Worm (Caenorhabditis elegans): ENCODE results near the gene pudl-1.

pudl-1 gene

DNA sequence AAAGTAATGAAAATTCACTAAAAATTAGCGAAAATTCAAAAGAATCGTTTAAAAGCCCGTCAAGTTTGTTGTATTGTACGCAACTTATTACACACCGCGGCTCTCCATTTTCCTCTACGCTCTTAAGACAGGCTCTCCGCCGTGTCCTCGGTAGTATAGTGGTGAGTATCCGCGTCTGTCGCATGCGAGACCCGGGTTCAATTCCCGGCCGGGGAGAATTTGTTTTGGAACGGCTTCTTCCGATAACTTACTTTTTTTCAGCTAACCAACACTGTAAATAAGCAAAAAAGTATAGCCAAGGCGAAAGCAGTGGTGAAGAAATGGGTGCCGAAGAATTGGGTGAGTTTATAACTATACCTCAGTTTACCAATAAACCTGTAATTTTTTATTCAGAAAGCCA, 30.5 kb upstream of the pudl-1 start (continued):
- TF ChIP-seq snpc-4 (tag; optimal IDR thresholded peaks at IDR 0.05) (no peak), nhr-77 (tag; optimal IDR thresholded peaks at IDR 0.05) (no peak), egl-27 (tag; optimal IDR thresholded peaks at IDR 0.05) (no peak), nhr-42 (GFP tag; IDR thresholded peaks at IDR 0.05) (no peak), D1046.2 (GFP tag; IDR thresholded peaks at IDR 0.05) (peak; percentile 79; the same call in 1 of the 2 replicates), lin-38 (GFP tag; IDR thresholded peaks at IDR 0.05) (peak; percentile 65), daf-16 (GFP tag; optimal IDR thresholded peaks at IDR 0.05) (peak in 1 of 2 experiments; percentile 69), daf-16 (tag; optimal IDR thresholded peaks at IDR 0.05) (peak; percentile 27), F26F4.8 (GFP tag; conservative IDR thresholded peaks at IDR 0.05) (no peak; the same call in 1 of the 2 replicates), mxl-3 (GFP tag; optimal IDR thresholded peaks at IDR 0.05) (no peak), F37D6.2 (tag; optimal IDR thresholded peaks at IDR 0.05) (no peak), lin-39 (tag; optimal IDR thresholded peaks at IDR 0.05) (no peak), zag-1 (tag; optimal IDR thresholded peaks at IDR 0.05) (no peak), ces-1 (GFP tag; optimal IDR thresholded peaks at IDR 0.05) (no peak)

ce11 chrIV:2803652-2804051, 29.1 kb upstream of the pudl-1 start, which contains the start of gene Y54G2A.32:
Gene Y54G2A.32, plus strand, starts transcription at chrIV:2803952.
- TF ChIP-seq ceh-32 (tag; optimal IDR thresholded peaks at IDR 0.05; ENCODE audit: poor library complexity) (no peak), aha-1 (tag) (peak; percentile 61)

ce11 chrIV:2805525-2805924, 27.2 kb upstream of the pudl-1 start, which contains the start of gene Y54G2A.45:
Gene Y54G2A.45, plus strand, starts transcription at chrIV:2805857.
- TF ChIP-seq spr-1 (tag; optimal IDR thresholded peaks at IDR 0.05) (peak; percentile 72), egl-43 (GFP tag; IDR thresholded peaks at IDR 0.05) (peak; percentile 82), nhr-76 (tag; optimal IDR thresholded peaks at IDR 0.05) (no peak), lim-7 (GFP tag; IDR thresholded peaks at IDR 0.05) (peak; percentile 81), fos-1 (tag; optimal IDR thresholded peaks at IDR 0.05) (no peak), pha-4 (GFP tag; IDR thresholded peaks at IDR 0.05) (peak; percentile 80), pha-4 (tag; optimal IDR thresholded peaks at IDR 0.05) (no peak), pqm-1 (tag; optimal IDR thresholded peaks at IDR 0.05) (peak; percentile 90), daf-8 (GFP tag; IDR thresholded peaks at IDR 0.05) (no peak), T20F7.1 (GFP tag; optimal IDR thresholded peaks at IDR 0.05) (no peak), nhr-6 (tag; optimal IDR thresholded peaks at IDR 0.05) (peak; percentile 3), zfp-3 (GFP tag; conservative IDR thresholded peaks at IDR 0.05) (no peak), ama-1 (optimal IDR thresholded peaks at IDR 0.05) (no peak), lin-39 (tag; optimal IDR thresholded peaks at IDR 0.05) (no peak), R02D3.7 (tag; optimal IDR thresholded peaks at IDR 0.05) (peak; percentile 2), ceh-44 (GFP tag; IDR thresholded peaks at IDR 0.05) (peak; percentile 80), tra-1 (GFP tag; IDR thresholded peaks at IDR 0.05) (peak; percentile 89), dpl-1 (GFP tag; optimal IDR thresholded peaks at IDR 0.05) (peak; percentile 25), lin-13 (GFP tag; optimal IDR thresholded peaks at IDR 0.05) (peak; percentile 87), mxl-3 (GFP tag; optimal IDR thresholded peaks at IDR 0.05) (peak; percentile 77), zip-11 (GFP tag; IDR thresholded peaks at IDR 0.05) (no peak), dmd-8 (GFP tag; IDR thresholded peaks at IDR 0.05) (peak; percentile 77; the same call in 1 of the 2 replicates), lin-29 (GFP tag; IDR thresholded peaks at IDR 0.05) (no peak), snpc-4 (tag; optimal IDR thresholded peaks at IDR 0.05) (no peak), attf-4 (tag; optimal IDR thresholded peaks at IDR 0.05) (no peak), unc-39 (tag; optimal IDR thresholded peaks at IDR 0.05) (no peak), rbr-2 (tag; optimal IDR thresholded peaks at IDR 0.05) (peak; percentile 51), F44E2.7 (GFP tag; IDR thresholded peaks at IDR 0.05) (0 out of 2 replicates have a peak, but pooled peaks have one; percentile 28), ztf-7 (tag; optimal IDR thresholded peaks at IDR 0.05) (no peak), Y48G9A.11 (GFP tag; IDR thresholded peaks at IDR 0.05) (peak; percentile 77), nhr-28 (tag; optimal IDR thresholded peaks at IDR 0.05) (peak; percentile 89), nhr-237 (tag; optimal IDR thresholded peaks at IDR 0.05) (no peak), ceh-82 (tag; optimal IDR thresholded peaks at IDR 0.05) (no peak), lin-1 (GFP tag; IDR thresholded peaks at IDR 0.05) (no peak), T26A8.4 (GFP tag; IDR thresholded peaks at IDR 0.05) (peak; percentile 60), cey-2 (tag; optimal IDR thresholded peaks at IDR 0.05; ENCODE audit: borderline replicate concordance, insufficient read depth) (no peak), dve-1 (tag; optimal IDR thresholded peaks at IDR 0.05; ENCODE audit: insufficient read depth) (peak; percentile 88), F10B5.3 (tag; optimal IDR thresholded peaks at IDR 0.05) (peak; percentile 58)
